Worm (Caenorhabditis elegans): Measurements from ENCODE around the gene C54E4.1.
A peak's percentile ranks its signal among the peaks of the same experiment; 100 is the strongest.

C54E4.1 gene

DNA sequence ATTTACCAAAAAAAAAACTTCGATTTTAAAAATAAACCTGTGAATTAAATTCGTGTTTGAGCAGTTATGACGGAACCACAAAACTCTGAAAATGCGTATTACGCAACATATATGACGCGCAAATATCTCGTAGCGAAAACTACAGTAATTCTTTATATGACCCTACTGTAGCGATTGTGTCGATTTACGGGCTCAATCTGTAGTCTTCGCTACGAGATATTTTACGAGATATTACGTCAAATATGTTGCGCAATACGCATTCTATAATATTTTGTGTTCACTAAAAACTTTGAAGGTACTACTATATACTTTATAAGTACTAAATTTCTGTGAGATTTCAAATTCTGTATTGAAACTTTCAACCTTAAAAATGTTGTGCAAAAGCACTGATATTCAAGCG, 37.9 kb upstream of the C54E4.1 start:
- TF ChIP-seq skn-1 (tag; optimal IDR thresholded peaks at IDR 0.05): no peak
- TF ChIP-seq T26A8.4 (GFP tag; IDR thresholded peaks at IDR 0.05): no peak
- no peak for TF ChIP-seq madf-9 (GFP tag; conservative IDR thresholded peaks at IDR 0.05)

DNA sequence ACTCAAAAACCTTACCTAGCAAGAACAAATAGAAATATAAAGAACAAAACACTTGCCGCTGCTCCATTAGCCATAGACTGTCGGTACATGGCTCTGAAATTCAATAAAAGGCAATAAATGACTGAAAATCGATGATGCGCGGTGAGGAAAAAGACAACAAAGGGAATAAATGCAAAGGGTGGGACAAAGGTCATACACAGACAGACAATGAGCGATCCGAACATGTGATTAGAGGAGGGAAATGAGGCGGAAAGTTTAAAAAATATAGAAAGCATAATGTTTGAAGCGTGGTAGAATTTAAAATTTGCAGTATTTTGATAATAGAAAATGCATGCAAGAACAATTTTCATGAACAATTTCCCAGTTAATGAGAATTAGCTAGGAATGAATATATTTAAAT, 34.8 kb upstream of the C54E4.1 start, which contains the start of gene C54E4.12:
Gene C54E4.12 (minus strand): TSS at position 101 of the 400 bp plus-strand sequence.
- no peak for TF ChIP-seq fos-1 (tag; optimal IDR thresholded peaks at IDR 0.05)
- TF ChIP-seq D1046.2 (GFP tag; IDR thresholded peaks at IDR 0.05): no peak
- TF ChIP-seq aly-2 (tag; optimal IDR thresholded peaks at IDR 0.05): no peak
- no peak for TF ChIP-seq T20F7.1 (GFP tag; optimal IDR thresholded peaks at IDR 0.05)
- TF ChIP-seq lir-3 (tag; optimal IDR thresholded peaks at IDR 0.05): no peak
- TF ChIP-seq nhr-76 (tag; optimal IDR thresholded peaks at IDR 0.05): no peak
- no peak for TF ChIP-seq set-16 (GFP tag; IDR thresholded peaks at IDR 0.05)
- TF ChIP-seq mep-1 (tag; optimal IDR thresholded peaks at IDR 0.05): no peak
- TF ChIP-seq ces-1 (GFP tag; optimal IDR thresholded peaks at IDR 0.05): no peak

DNA sequence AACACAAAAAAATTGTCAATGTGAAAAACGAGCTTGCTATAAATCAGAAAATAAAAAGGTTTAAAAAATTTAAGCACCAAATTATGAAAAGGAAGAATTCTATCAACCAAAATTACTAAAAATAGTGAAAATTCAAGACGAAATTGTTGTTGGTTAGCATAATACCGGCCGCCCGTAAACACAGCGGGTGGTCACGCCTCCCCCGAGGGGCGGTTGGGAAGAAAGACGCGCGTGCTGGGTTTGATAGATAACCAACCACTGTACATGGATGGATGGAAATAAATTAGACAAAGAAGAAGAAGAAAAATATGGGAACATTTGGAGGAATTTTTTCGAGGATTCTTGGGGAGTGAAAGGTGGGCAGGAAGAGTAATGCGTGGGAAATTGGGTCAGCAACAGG, 33.1 kb upstream of the C54E4.1 start:
- TF ChIP-seq Y5F2A.4 (GFP tag; optimal IDR thresholded peaks at IDR 0.05) (no peak), zip-2 (tag; optimal IDR thresholded peaks at IDR 0.05) (no peak), nhr-48 (tag; optimal IDR thresholded peaks at IDR 0.05) (no peak), nhr-42 (GFP tag; IDR thresholded peaks at IDR 0.05) (no peak), ceh-20 (GFP tag; IDR thresholded peaks at IDR 0.05) (no peak)

DNA sequence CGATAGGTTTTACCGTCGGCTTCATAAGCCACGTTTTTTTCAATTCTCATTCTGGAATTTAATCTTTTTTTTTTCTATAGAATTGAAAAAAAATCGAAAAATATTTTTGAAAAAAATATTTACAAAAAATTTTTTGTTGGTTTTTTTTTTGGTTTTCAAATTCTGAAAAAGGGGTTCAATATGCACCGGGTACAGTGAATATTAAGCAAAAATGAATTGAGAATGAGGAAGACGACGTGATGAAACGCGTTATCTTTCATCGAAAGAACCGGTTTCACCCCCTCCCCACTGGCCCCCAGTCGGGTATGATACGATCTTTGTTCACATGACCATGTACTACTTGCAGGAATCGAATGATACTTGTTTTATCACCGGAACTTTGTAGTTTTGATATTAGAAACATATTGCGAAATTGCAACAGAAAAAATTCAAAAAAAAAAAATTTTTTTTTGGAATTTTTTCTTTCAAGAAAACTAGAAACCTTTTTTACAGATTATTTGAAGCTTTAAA, 26.1 kb upstream of the C54E4.1 start, which contains the start of gene C54E4.5:
Gene C54E4.5 (minus strand): TSS at position 51 of the 510 bp plus-strand sequence.
- TF ChIP-seq F26F4.8 (GFP tag; conservative IDR thresholded peaks at IDR 0.05) (no peak), dmd-8 (GFP tag; IDR thresholded peaks at IDR 0.05) (no peak), mdl-1 (tag; optimal IDR thresholded peaks at IDR 0.05) (peak in 1 of 2 experiments; percentile 29), nhr-41 (GFP tag; IDR thresholded peaks at IDR 0.05) (no peak), ceh-44 (GFP tag; IDR thresholded peaks at IDR 0.05) (no peak), ceh-20 (GFP tag; IDR thresholded peaks at IDR 0.05) (no peak), lsy-2 (tag; optimal IDR thresholded peaks at IDR 0.05) (no peak), nhr-28 (tag; optimal IDR thresholded peaks at IDR 0.05) (peak; percentile 70), ztf-7 (tag; optimal IDR thresholded peaks at IDR 0.05) (no peak), F49E8.2 (tag; optimal IDR thresholded peaks at IDR 0.05; ENCODE audit: borderline replicate concordance) (no peak), dve-1 (tag; optimal IDR thresholded peaks at IDR 0.05; ENCODE audit: insufficient read depth) (peak; percentile 10), unc-62 (GFP tag; optimal IDR thresholded peaks at IDR 0.05 in 1 of 2) (no peak), unc-62 (tag; optimal IDR thresholded peaks at IDR 0.05) (no peak), arid-1 (GFP tag; conservative IDR thresholded peaks at IDR 0.05) (no peak), Y5F2A.4 (GFP tag; optimal IDR thresholded peaks at IDR 0.05) (no peak), ztf-11 (tag; optimal IDR thresholded peaks at IDR 0.05) (no peak), lin-1 (GFP tag; IDR thresholded peaks at IDR 0.05) (no peak), nhr-10 (tag; optimal IDR thresholded peaks at IDR 0.05) (no peak), daf-16 (GFP tag; optimal IDR thresholded peaks at IDR 0.05) (no peak), daf-16 (tag; optimal IDR thresholded peaks at IDR 0.05) (no peak), hlh-30 (tag; optimal IDR thresholded peaks at IDR 0.05; ENCODE audit: insufficient read depth) (peak; percentile 63), mdt-29 (GFP tag; IDR thresholded peaks at IDR 0.05) (no peak), lin-13 (GFP tag; optimal IDR thresholded peaks at IDR 0.05) (no peak), nhr-6 (tag; optimal IDR thresholded peaks at IDR 0.05) (no peak), nhr-77 (tag; optimal IDR thresholded peaks at IDR 0.05) (no peak), set-16 (GFP tag; IDR thresholded peaks at IDR 0.05) (no peak), dmd-6 (GFP tag; IDR thresholded peaks at IDR 0.05) (peak; percentile 38), mxl-3 (GFP tag; optimal IDR thresholded peaks at IDR 0.05) (peak; percentile 17), F37D6.2 (tag; optimal IDR thresholded peaks at IDR 0.05) (no peak), aha-1 (tag) (peak; percentile 56), spr-3 (GFP tag; optimal IDR thresholded peaks at IDR 0.05) (no peak), hlh-11 (tag; optimal IDR thresholded peaks at IDR 0.05) (peak; percentile 50), nhr-102 (tag; optimal IDR thresholded peaks at IDR 0.05) (no peak), nhr-48 (tag; optimal IDR thresholded peaks at IDR 0.05) (peak; percentile 94), dmd-9 (GFP tag; IDR thresholded peaks at IDR 0.05) (no peak)
